Worm (Caenorhabditis elegans) whole organism, L4 larva: ENCODE results near the gene K02F3.9.

Source experiments
- Y105C5A.15 ChIP-seq: fragments of 200-800 bp; sonication (Bioruptor generic); IDR thresholded peaks from 2 replicates; pipeline ENCODE4 v1.3.6; 2022; ENCODE audit warnings: missing genetic modification characterization, missing compliant biosample characterization
- ces-1 ChIP-seq: fragments of 150-350 bp; sonication (generic microtip); optimal IDR thresholded peaks from 4 replicates; lab custom pipeline; 2014; ENCODE audit warnings: missing biosample characterization, missing genetic modification reagents, missing genetic modification characterization
- egl-27 ChIP-seq: sonication (generic microtip); optimal IDR thresholded peaks from 3 replicates; lab custom pipeline; 2017; ENCODE audit warnings: missing biosample characterization, missing genetic modification reagents, missing genetic modification characterization
- fkh-10 ChIP-seq: fragments of 150-350 bp; optimal IDR thresholded peaks from 2 replicates; lab custom pipeline; 2014; ENCODE audit warnings: missing biosample characterization, missing genetic modification reagents, missing genetic modification characterization
- jun-1 ChIP-seq: fragments of 150-350 bp; optimal IDR thresholded peaks from 2 replicates; lab custom pipeline; 2014; ENCODE audit warnings: missing biosample characterization, missing genetic modification reagents, missing genetic modification characterization
- lin-13 ChIP-seq: fragments of 150-350 bp; optimal IDR thresholded peaks from 2 replicates; lab custom pipeline; 2014; ENCODE audit warnings: missing biosample characterization, missing genetic modification reagents, missing genetic modification characterization
- pqm-1 ChIP-seq: sonication (generic microtip); optimal IDR thresholded peaks from 2 replicates; lab custom pipeline; 2017; ENCODE audit warnings: missing biosample characterization, missing genetic modification characterization
- sdz-12 ChIP-seq: fragments of 200-800 bp; sonication (Bioruptor generic); optimal IDR thresholded peaks from 2 replicates; lab custom pipeline; 2018; ENCODE audit warnings: mild to moderate bottlenecking, missing genetic modification characterization, missing compliant biosample characterization
- snpc-1.2 ChIP-seq: fragments of 200-800 bp; sonication (Bioruptor generic); IDR thresholded peaks from 2 replicates; pipeline ENCODE4 v1.3.6; 2022; ENCODE audit warnings: missing genetic modification reagents, missing genetic modification characterization, missing compliant biosample characterization
- unc-39 ChIP-seq: sonication (generic microtip); optimal IDR thresholded peaks from 2 replicates; lab custom pipeline; 2017; ENCODE audit warnings: missing biosample characterization, missing genetic modification characterization
- zfp-2 ChIP-seq: sonication (generic microtip); optimal IDR thresholded peaks from 2 replicates; lab custom pipeline; 2016; ENCODE audit warnings: mild to moderate bottlenecking, missing genetic modification characterization, missing compliant biosample characterization

DNA sequence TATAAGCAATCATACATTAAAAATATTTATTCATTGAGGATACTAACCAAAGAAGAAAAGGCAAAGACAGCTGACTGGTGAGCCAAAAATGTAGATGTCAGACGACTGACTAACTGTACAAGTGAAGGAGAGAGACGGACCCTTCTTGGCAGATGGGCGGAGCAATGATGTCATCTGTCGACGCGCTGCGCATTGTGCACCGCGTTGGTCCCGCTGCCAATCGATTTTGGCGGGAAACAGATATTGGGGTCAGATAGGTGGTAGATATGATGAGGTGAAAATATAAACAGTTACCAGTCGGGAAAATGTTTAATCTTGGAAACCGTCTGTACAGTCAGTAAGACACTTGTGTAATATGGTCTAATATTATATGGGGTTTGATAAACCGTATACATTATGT is 28.7 kb upstream of the K02F3.9 start, which contains the start of gene T24C4.2:
- no peak for TF ChIP-seq zfp-2
- no peak for TF ChIP-seq unc-39 (tag; lab: Kevin White, UChicago)
- TF ChIP-seq jun-1: no peak
- no peak for TF ChIP-seq fkh-10
- no peak for TF ChIP-seq snpc-1.2 (GFP tag; lab: Robert Waterston, UW)
- TF ChIP-seq ces-1: no peak
- TF ChIP-seq lin-13 (GFP tag; lab: Kevin White, UChicago): no peak
- TF ChIP-seq pqm-1 (tag; lab: Kevin White, UChicago): no peak
- TF ChIP-seq Y105C5A.15 (GFP tag; lab: Robert Waterston, UW): no peak
- TF ChIP-seq sdz-12: no peak
- TF ChIP-seq egl-27 (tag; lab: Kevin White, UChicago): no peak
